Fruit fly (Drosophila melanogaster): ENCODE results near the gene CG42564.

The CG42564 gene

dm6 chr3R:6380129-6380528 is 5.9 kb downstream of the CG42564 start, which contains the start of the genes CG1024 and TfIIFalpha (continued):
- TF ChIP-seq btn (GFP tag; optimal IDR thresholded peaks at IDR 0.05) (no peak), gcm2 (GFP tag; optimal IDR thresholded peaks at IDR 0.05) (no peak), mam (GFP tag; optimal IDR thresholded peaks at IDR 0.05) (peak; percentile 8), Dp (GFP tag; optimal IDR thresholded peaks at IDR 0.05) (peak; percentile 55), lab (GFP tag; optimal IDR thresholded peaks at IDR 0.05) (no peak), CG10565 (GFP tag; optimal IDR thresholded peaks at IDR 0.05) (no peak), Doc3 (GFP tag; IDR thresholded peaks at IDR 0.05; ENCODE audit: partially characterized antibody) (peak; percentile 92)

dm6 chr3R:6381784-6382183 is 7.5 kb downstream of the CG42564 start:
- TF ChIP-seq zfh1 (GFP tag; IDR thresholded peaks at IDR 0.05) (no peak), CG17912 (GFP tag; optimal IDR thresholded peaks at IDR 0.05) (no peak), Nf-YB (GFP tag; optimal IDR thresholded peaks at IDR 0.05) (no peak), Ets65A (GFP tag) (peak; percentile 93), onecut (GFP tag; IDR thresholded peaks at IDR 0.05) (no peak), nerfin-1 (tag; optimal IDR thresholded peaks at IDR 0.05) (no peak), CG16779 (GFP tag; IDR thresholded peaks at IDR 0.05) (no peak), CG7987 (GFP tag; optimal IDR thresholded peaks at IDR 0.05) (no peak), ci (GFP tag; IDR thresholded peaks at IDR 0.05) (0 out of 3 replicates have a peak, but pooled peaks have one; percentile 16), CG2875 (GFP tag; optimal IDR thresholded peaks at IDR 0.05) (no peak), esg (GFP tag; conservative IDR thresholded peaks at IDR 0.05) (no peak), sd (tag; optimal IDR thresholded peaks at IDR 0.05) (no peak), Sry-β (GFP tag; optimal IDR thresholded peaks at IDR 0.05) (no peak)

- TF ChIP-seq Six4 (GFP tag; optimal IDR thresholded peaks at IDR 0.05) (no peak), Hr3 (GFP tag; optimal IDR thresholded peaks at IDR 0.05) (no peak), Rfx (GFP tag; IDR thresholded peaks at IDR 0.05) (peak; percentile 49), ftz-f1 (GFP tag; optimal IDR thresholded peaks at IDR 0.05) (no peak), CG18764 (GFP tag; optimal IDR thresholded peaks at IDR 0.05) (no peak), CG32532 (GFP tag; IDR thresholded peaks at IDR 0.05) (0 out of 2 replicates have a peak, but pooled peaks have one; percentile 16), Sry-δ (GFP tag; optimal IDR thresholded peaks at IDR 0.05) (peak; percentile 93), CG2712 (tag; optimal IDR thresholded peaks at IDR 0.05) (peak; percentile 15), CG7963 (GFP tag; IDR thresholded peaks at IDR 0.05; ENCODE audit: partially characterized antibody) (peak; percentile 96), CG12942 (GFP tag; optimal IDR thresholded peaks at IDR 0.05) (no peak), CG1792 (GFP tag; optimal IDR thresholded peaks at IDR 0.05) (no peak), CG16779 (GFP tag; IDR thresholded peaks at IDR 0.05) (no peak), CG14667 (GFP tag; IDR thresholded peaks at IDR 0.05) (no peak), emc (GFP tag; optimal IDR thresholded peaks at IDR 0.05) (no peak), pfk (GFP tag; optimal IDR thresholded peaks at IDR 0.05) (no peak), CG10366 (GFP tag; IDR thresholded peaks at IDR 0.05) (no peak), CG10462 (GFP tag; optimal IDR thresholded peaks at IDR 0.05) (no peak), Ssrp (tag; optimal IDR thresholded peaks at IDR 0.05) (no peak), Hr39 (optimal IDR thresholded peaks at IDR 0.05) (no peak), grn (GFP tag; optimal IDR thresholded peaks at IDR 0.05) (no peak), z (GFP tag; IDR thresholded peaks at IDR 0.05) (no peak), zen2 (GFP tag; IDR thresholded peaks at IDR 0.05; ENCODE audit: partially characterized antibody) (peak; percentile 97), Trl (optimal IDR thresholded peaks at IDR 0.05) (no peak), Trl (GFP tag; optimal IDR thresholded peaks at IDR 0.05) (no peak), CG5245 (GFP tag; optimal IDR thresholded peaks at IDR 0.05) (no peak), dysf (GFP tag; IDR thresholded peaks at IDR 0.05) (no peak), jigr1 (GFP tag; IDR thresholded peaks at IDR 0.05) (no peak), Mrtf (GFP tag; IDR thresholded peaks at IDR 0.05) (no peak), vfl (GFP tag; optimal IDR thresholded peaks at IDR 0.05) (no peak), CG2202 (tag; optimal IDR thresholded peaks at IDR 0.05) (no peak), CG3995 (GFP tag; optimal IDR thresholded peaks at IDR 0.05) (peak; percentile 93)
Measured at dm6 chr3R:6382733-6383465, 8.6 kb downstream of the CG42564 start, which contains the start of gene gzl. gzl (plus strand) TSS chr3R:6382914.

Data from whole organism, embryonic.